Fruit fly (Drosophila melanogaster) whole organism, wandering third instar larva: ENCODE measurements around the gene CG13392.

Source experiments
- Abd-B ChIP-seq: fragments of >200 bp; optimal IDR thresholded peaks from 2 replicates; lab custom pipeline; 2017; ENCODE audit warnings: missing biosample characterization, missing genetic modification characterization
- CG9705 ChIP-seq: fragments of 200-800 bp; sonication (Bioruptor generic); optimal IDR thresholded peaks from 2 replicates; lab custom pipeline; 2018; ENCODE audit warnings: missing biosample characterization, mild to moderate bottlenecking, missing genetic modification characterization
- CrebA ChIP-seq: fragments of 200-800 bp; sonication (Bioruptor generic); optimal IDR thresholded peaks from 2 replicates; lab custom pipeline; 2016; ENCODE audit warnings: missing biosample characterization, mild to moderate bottlenecking, missing genetic modification characterization, borderline replicate concordance
- Dfd ChIP-seq: fragments of >200 bp; optimal IDR thresholded peaks from 2 replicates; lab custom pipeline; 2017; ENCODE audit warnings: missing biosample characterization, missing genetic modification characterization
- Dif ChIP-seq: fragments of 200-275, 200-300 bp; sonication (Bioruptor generic); optimal IDR thresholded peaks from 2 replicates; lab custom pipeline; 2018; ENCODE audit warnings: missing biosample characterization, missing genetic modification characterization; ENCODE audit not compliant: partially characterized antibody
- GATAd ChIP-seq: sonication (Bioruptor generic); optimal IDR thresholded peaks from 2 replicates; lab custom pipeline; 2016; ENCODE audit warnings: missing biosample characterization, missing genetic modification characterization
- Hnf4 ChIP-seq: fragments of 200-800 bp; sonication (Bioruptor generic); optimal IDR thresholded peaks from 2 replicates; lab custom pipeline; 2016; ENCODE audit warnings: missing biosample characterization, mild to moderate bottlenecking, missing genetic modification characterization
- Hr78 ChIP-seq: fragments of >200 bp; optimal IDR thresholded peaks from 2 replicates; lab custom pipeline; 2017; ENCODE audit warnings: missing biosample characterization, missing genetic modification characterization
- Hr83 ChIP-seq: fragments of 200-300 bp; sonication (Bioruptor generic); optimal IDR thresholded peaks from 2 replicates; lab custom pipeline; 2016; ENCODE audit warnings: missing biosample characterization, mild to moderate bottlenecking, missing genetic modification characterization, moderate library complexity; ENCODE audit not compliant: poor library complexity, severe bottlenecking
- Jra ChIP-seq: sonication (Bioruptor generic); optimal IDR thresholded peaks from 2 replicates; lab custom pipeline; 2016; ENCODE audit warnings: missing biosample characterization, missing genetic modification characterization
- Mio ChIP-seq: sonication (Bioruptor generic); optimal IDR thresholded peaks from 2 replicates; lab custom pipeline; 2016; ENCODE audit warnings: missing biosample characterization, missing genetic modification characterization
- Myc ChIP-seq: fragments of >200 bp; optimal IDR thresholded peaks from 2 replicates; lab custom pipeline; 2017
- N ChIP-seq: fragments of >200 bp; optimal IDR thresholded peaks from 2 replicates; lab custom pipeline; 2018; ENCODE audit warnings: missing biosample characterization, missing external identifiers, missing genetic modification characterization
- OdsH ChIP-seq: fragments of 200-800 bp; sonication (Bioruptor generic); optimal IDR thresholded peaks from 2 replicates; lab custom pipeline; 2016; ENCODE audit warnings: missing biosample characterization, mild to moderate bottlenecking, missing genetic modification characterization
- Rel ChIP-seq, 2 experiments: fragments of 200-800 bp; sonication (Bioruptor generic) in 1 of 2; optimal IDR thresholded peaks; 2 replicates in 1 of 2; 3 replicates in 1 of 2; lab custom pipeline; 2016 to 2019; ENCODE audit warnings: mild to moderate bottlenecking in 2 of 2, missing biosample characterization in 2 of 2, missing genetic modification characterization in 2 of 2, moderate library complexity in 1 of 2
- Vsx2 ChIP-seq: fragments of 200-300, 225-300 bp; sonication (Bioruptor generic); optimal IDR thresholded peaks from 2 replicates; lab custom pipeline; 2018; ENCODE audit warnings: missing biosample characterization, missing genetic modification characterization; ENCODE audit not compliant: partially characterized antibody
- br ChIP-seq: fragments of 200-800 bp; sonication (Bioruptor generic); optimal IDR thresholded peaks from 2 replicates; lab custom pipeline; 2016; ENCODE audit warnings: missing biosample characterization, missing genetic modification characterization
- brk ChIP-seq: fragments of 200-800 bp; sonication (Bioruptor generic); optimal IDR thresholded peaks from 2 replicates; lab custom pipeline; 2016; ENCODE audit warnings: missing biosample characterization, mild to moderate bottlenecking, missing genetic modification characterization
- dl ChIP-seq, 2 experiments: fragments of 175-275, 200-275 bp in 1 of 2; fragments of 200-275 bp in 1 of 2; sonication (Bioruptor generic); optimal IDR thresholded peaks; lab custom pipeline; 2018; ENCODE audit warnings: mild to moderate bottlenecking in 2 of 2, missing biosample characterization in 2 of 2, missing genetic modification characterization in 2 of 2, moderate library complexity in 2 of 2; ENCODE audit not compliant: partially characterized antibody in 2 of 2, insufficient read depth in 1 of 2
- dmrt93B ChIP-seq: fragments of 200-800 bp; sonication (Bioruptor generic); optimal IDR thresholded peaks from 2 replicates; lab custom pipeline; 2018; ENCODE audit warnings: missing biosample characterization, mild to moderate bottlenecking, missing genetic modification characterization
- dsf ChIP-seq: sonication (Bioruptor generic); optimal IDR thresholded peaks from 2 replicates; lab custom pipeline; 2016; ENCODE audit warnings: missing biosample characterization, missing genetic modification characterization, borderline replicate concordance
- ey ChIP-seq: fragments of 200-800 bp; sonication (Bioruptor generic); optimal IDR thresholded peaks from 2 replicates; lab custom pipeline; 2016; ENCODE audit warnings: missing biosample characterization, missing genetic modification characterization
- foxo ChIP-seq, 2 experiments: fragments of 200-800 bp; sonication (Bioruptor generic); optimal IDR thresholded peaks; 2 replicates in 1 of 2; 3 replicates in 1 of 2; lab custom pipeline; 2016 to 2017; ENCODE audit warnings: missing biosample characterization in 2 of 2, missing genetic modification characterization in 2 of 2
- fru ChIP-seq: fragments of 200-800 bp; sonication (Bioruptor generic); optimal IDR thresholded peaks from 3 replicates; lab custom pipeline; 2016; ENCODE audit warnings: missing biosample characterization, mild to moderate bottlenecking, missing genetic modification characterization
- h ChIP-seq: fragments of 200-800 bp; sonication (Bioruptor generic); optimal IDR thresholded peaks from 3 replicates; lab custom pipeline; 2016; ENCODE audit warnings: missing biosample characterization, mild to moderate bottlenecking, missing genetic modification characterization
- jim ChIP-seq: fragments of 175-275, 200-325 bp; sonication (Bioruptor generic); optimal IDR thresholded peaks from 2 replicates; lab custom pipeline; 2016; ENCODE audit warnings: missing biosample characterization, mild to moderate bottlenecking, missing genetic modification characterization
- pan ChIP-seq: fragments of >200 bp; optimal IDR thresholded peaks from 2 replicates; lab custom pipeline; 2017
- psq ChIP-seq: fragments of 200-800 bp; sonication (Bioruptor generic); optimal IDR thresholded peaks from 3 replicates; lab custom pipeline; 2017; ENCODE audit warnings: missing biosample characterization, mild to moderate bottlenecking, missing genetic modification characterization, moderate library complexity
- rgr ChIP-seq: fragments of 200-800 bp; sonication (Bioruptor generic); optimal IDR thresholded peaks from 3 replicates; lab custom pipeline; 2016; ENCODE audit warnings: missing biosample characterization, mild to moderate bottlenecking, missing genetic modification characterization
- sv ChIP-seq: fragments of 200-800 bp; sonication (Bioruptor generic); optimal IDR thresholded peaks from 3 replicates; lab custom pipeline; 2016; ENCODE audit warnings: missing biosample characterization, missing genetic modification characterization
- usp ChIP-seq: fragments of >200 bp; optimal IDR thresholded peaks from 2 replicates; lab custom pipeline; 2017; ENCODE audit warnings: missing biosample characterization, missing genetic modification characterization

CG13392 gene

dm6 chr2L:8339751-8340349 lies 42.8 kb downstream of the CG13392 start:
- TF ChIP-seq dsf (GFP tag; lab: Kevin White, UChicago) = no peak
- TF ChIP-seq Jra (GFP tag; lab: Kevin White, UChicago) = no peak
- TF ChIP-seq Mio (GFP tag; lab: Kevin White, UChicago) = no peak
- no peak for TF ChIP-seq Rel (GFP tag; optimal IDR thresholded peaks at IDR 0.05; lab: Kevin White, UChicago)
- peak; percentile 96 for TF ChIP-seq Rel (tag; optimal IDR thresholded peaks at IDR 0.05; lab: Kevin White, UChicago)
- no peak for TF ChIP-seq Hr83
- no peak for TF ChIP-seq CG9705
- no peak for TF ChIP-seq Hr78 (GFP tag; lab: Kevin White, UChicago)
- TF ChIP-seq br (GFP tag; lab: Kevin White, UChicago) = no peak

- no peak for TF ChIP-seq Hnf4 (GFP tag; lab: Kevin White, UChicago)
- no peak for TF ChIP-seq CrebA (GFP tag; lab: Kevin White, UChicago)
- TF ChIP-seq jim (GFP tag; lab: Kevin White, UChicago) = no peak
- no peak for TF ChIP-seq dl (GFP tag; optimal IDR thresholded peaks at IDR 0.05; lab: Kevin White, UChicago; ENCODE audit: insufficient read depth in 1 of 2, partially characterized antibody in 2 of 2)
- no peak for TF ChIP-seq Mio (GFP tag; lab: Kevin White, UChicago)
- no peak for TF ChIP-seq br (GFP tag; lab: Kevin White, UChicago)
- TF ChIP-seq Jra (GFP tag; lab: Kevin White, UChicago) = no peak
- TF ChIP-seq OdsH (GFP tag; lab: Kevin White, UChicago) = no peak
- no peak for TF ChIP-seq CG9705
- TF ChIP-seq ey (GFP tag; lab: Kevin White, UChicago) = no peak
- no peak for TF ChIP-seq psq (GFP tag; lab: Kevin White, UChicago)
- TF ChIP-seq Abd-B (GFP tag; lab: Kevin White, UChicago) = no peak
- no peak for TF ChIP-seq N (GFP tag; lab: Kevin White, UChicago)
- no peak for TF ChIP-seq Vsx2 (GFP tag; lab: Kevin White, UChicago)
- no peak for TF ChIP-seq rgr (GFP tag; lab: Kevin White, UChicago)
Observed at dm6 chr2L:8338039-8338438, 44.6 kb downstream of the CG13392 start, which contains the start of gene witty. TSS of gene witty (plus strand) at chr2L:8338287.

- TF ChIP-seq Dif (peak; percentile 76), ey (GFP tag; lab: Kevin White, UChicago) (no peak), usp (GFP tag; lab: Kevin White, UChicago) (no peak), dmrt93B (GFP tag; lab: Kevin White, UChicago) (no peak), Myc (lab: Kevin White, UChicago) (peak; percentile 2), N (GFP tag; lab: Kevin White, UChicago) (no peak), Vsx2 (GFP tag; lab: Kevin White, UChicago) (no peak), h (GFP tag; lab: Kevin White, UChicago) (no peak), foxo (GFP tag; optimal IDR thresholded peaks at IDR 0.05; lab: Kevin White, UChicago) (no peak)
Observed at dm6 chr2L:8334705-8335104, 47.9 kb downstream of the CG13392 start.

- TF ChIP-seq CrebA (GFP tag; lab: Kevin White, UChicago) = no peak
- TF ChIP-seq Dfd (GFP tag; lab: Kevin White, UChicago) = peak; percentile 97
- no peak for TF ChIP-seq pan (lab: Kevin White, UChicago)
- no peak for TF ChIP-seq fru (GFP tag; lab: Kevin White, UChicago)
- TF ChIP-seq, all 38 proteins: peak for 1
Observed at dm6 chr2L:8333624-8334023, 49.0 kb downstream of the CG13392 start.

- TF ChIP-seq pan (lab: Kevin White, UChicago) (no peak), Myc (lab: Kevin White, UChicago) (no peak), sv (GFP tag; lab: Kevin White, UChicago) (no peak), OdsH (GFP tag; lab: Kevin White, UChicago) (no peak), fru (GFP tag; lab: Kevin White, UChicago) (no peak), GATAd (GFP tag; lab: Kevin White, UChicago) (no peak), brk (GFP tag; lab: Kevin White, UChicago) (no peak), rgr (GFP tag; lab: Kevin White, UChicago) (no peak), Vsx2 (GFP tag; lab: Kevin White, UChicago) (no peak), Hr83 (no peak)
Observed at dm6 chr2L:8333185-8333584, 49.4 kb downstream of the CG13392 start.
